Worm (Caenorhabditis elegans): ENCODE measurements around the gene F56D6.6.

The F56D6.6 gene

DNA sequence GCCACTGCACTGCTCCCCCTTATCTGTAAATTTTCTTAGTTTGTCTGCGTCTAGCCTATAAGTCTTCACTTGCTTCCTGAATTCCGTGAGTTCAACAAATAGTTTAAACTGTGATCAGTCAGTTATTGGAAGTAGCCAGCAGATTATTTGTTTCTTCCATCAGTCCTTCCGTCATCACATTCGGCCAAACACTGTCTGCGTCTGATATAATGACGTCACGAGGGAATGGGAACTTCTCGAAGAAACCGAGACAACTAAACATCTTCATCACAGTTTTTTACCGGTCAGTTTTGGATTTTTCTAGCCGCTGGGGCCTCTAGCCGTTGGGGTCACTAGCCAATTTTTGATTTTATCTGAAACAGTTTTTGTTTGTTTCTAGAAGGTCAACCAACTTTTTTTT is 37.0 kb upstream of the F56D6.6 start:
- TF ChIP-seq ama-1 (optimal IDR thresholded peaks at IDR 0.05) (no peak), ceh-19 (GFP tag; optimal IDR thresholded peaks at IDR 0.05) (no peak), zip-5 (tag; optimal IDR thresholded peaks at IDR 0.05) (no peak), unc-42 (tag; optimal IDR thresholded peaks at IDR 0.05) (no peak), lin-11 (tag; optimal IDR thresholded peaks at IDR 0.05) (no peak), ztf-16 (tag; optimal IDR thresholded peaks at IDR 0.05) (no peak), K02D7.2 (tag; optimal IDR thresholded peaks at IDR 0.05) (no peak), ceh-45 (GFP tag; IDR thresholded peaks at IDR 0.05) (no peak), hlh-15 (tag; optimal IDR thresholded peaks at IDR 0.05) (no peak), ttx-3 (tag; optimal IDR thresholded peaks at IDR 0.05) (no peak), elt-2 (tag; optimal IDR thresholded peaks at IDR 0.05) (no peak), eyg-1 (tag; optimal IDR thresholded peaks at IDR 0.05) (no peak), pag-3 (tag; optimal IDR thresholded peaks at IDR 0.05; ENCODE audit: borderline replicate concordance) (no peak), tbx-2 (tag; optimal IDR thresholded peaks at IDR 0.05) (no peak), fkh-6 (tag; optimal IDR thresholded peaks at IDR 0.05) (no peak), ceh-6 (GFP tag; optimal IDR thresholded peaks at IDR 0.05) (no peak)

- TF ChIP-seq elt-4 (tag; optimal IDR thresholded peaks at IDR 0.05) (no peak), Y22D7AL.16 (tag; optimal IDR thresholded peaks at IDR 0.05) (no peak), mec-3 (tag; optimal IDR thresholded peaks at IDR 0.05; ENCODE audit: borderline replicate concordance) (no peak), ceh-18 (tag; optimal IDR thresholded peaks at IDR 0.05) (no peak), ahr-1 (tag; optimal IDR thresholded peaks at IDR 0.05) (no peak), ceh-24 (tag; optimal IDR thresholded peaks at IDR 0.05) (no peak), fax-1 (tag; optimal IDR thresholded peaks at IDR 0.05) (no peak), C08G9.2 (tag; optimal IDR thresholded peaks at IDR 0.05) (no peak), K09A11.1 (tag; optimal IDR thresholded peaks at IDR 0.05; ENCODE audit: insufficient read depth) (no peak), ceh-22 (tag; optimal IDR thresholded peaks at IDR 0.05) (no peak)
Observed at ce11 chrIV:3867252-3867651, 35.8 kb upstream of the F56D6.6 start, which contains the start of gene F37C4.4. Gene F37C4.4, plus strand, starts transcription at chrIV:3867309.

DNA sequence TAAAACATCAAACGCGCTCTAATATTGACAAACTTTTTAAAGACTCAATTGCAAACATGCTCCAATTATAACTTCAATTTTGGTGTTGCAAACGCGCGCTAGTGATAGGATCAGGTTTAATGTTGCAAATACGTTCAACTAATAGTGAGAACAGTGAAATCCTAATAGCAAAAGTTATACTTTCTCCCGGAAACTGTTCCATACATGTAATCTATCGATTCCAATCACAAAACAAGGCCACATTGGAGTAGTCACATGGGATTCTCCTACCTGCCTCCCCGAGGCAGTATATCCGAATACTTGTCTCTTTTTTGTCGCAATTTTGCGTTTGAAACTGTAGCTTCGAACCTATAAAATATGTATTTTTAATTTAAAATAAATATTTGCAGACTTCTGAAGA is 33.2 kb upstream of the F56D6.6 start:
- no peak for TF ChIP-seq ceh-31 (tag; optimal IDR thresholded peaks at IDR 0.05)
- TF ChIP-seq unc-3 (GFP tag; conservative IDR thresholded peaks at IDR 0.05): no peak
- TF ChIP-seq unc-3 (tag; optimal IDR thresholded peaks at IDR 0.05): no peak
- TF ChIP-seq sox-4 (tag; optimal IDR thresholded peaks at IDR 0.05): no peak
- TF ChIP-seq pha-4 (tag; optimal IDR thresholded peaks at IDR 0.05): no peak
- no peak for TF ChIP-seq dve-1 (tag; optimal IDR thresholded peaks at IDR 0.05)
- TF ChIP-seq unc-55 (GFP tag; optimal IDR thresholded peaks at IDR 0.05): no peak
- TF ChIP-seq tbx-7 (tag; optimal IDR thresholded peaks at IDR 0.05): no peak
- no peak for TF ChIP-seq dmd-4 (tag; optimal IDR thresholded peaks at IDR 0.05; ENCODE audit: borderline replicate concordance)
- no peak for TF ChIP-seq hlh-13 (GFP tag; optimal IDR thresholded peaks at IDR 0.05)
- no peak for TF ChIP-seq F13H6.1 (tag; optimal IDR thresholded peaks at IDR 0.05)
- no peak for TF ChIP-seq gmeb-2 (tag; optimal IDR thresholded peaks at IDR 0.05)
- no peak for TF ChIP-seq pqm-1 (tag; optimal IDR thresholded peaks at IDR 0.05)
- TF ChIP-seq syd-9 (tag; optimal IDR thresholded peaks at IDR 0.05): no peak
- TF ChIP-seq ceh-2 (tag; optimal IDR thresholded peaks at IDR 0.05): no peak
- TF ChIP-seq ceh-9 (tag; optimal IDR thresholded peaks at IDR 0.05): no peak
- no peak for TF ChIP-seq nhr-232 (tag; optimal IDR thresholded peaks at IDR 0.05)
- TF ChIP-seq fax-1 (tag; optimal IDR thresholded peaks at IDR 0.05): no peak
- TF ChIP-seq nfya-1 (tag; optimal IDR thresholded peaks at IDR 0.05): no peak
